Worm (Caenorhabditis elegans) whole organism, L1 larva: ENCODE results near the gene F47F2.1.

Source experiments
- fkh-10 ChIP-seq: sonication (generic microtip); optimal IDR thresholded peaks from 2 replicates; lab custom pipeline; 2017; ENCODE audit warnings: missing biosample characterization, missing genetic modification reagents, missing genetic modification characterization
- lin-39 ChIP-seq: fragments of 150-350 bp; optimal IDR thresholded peaks from 2 replicates; lab custom pipeline; 2014; ENCODE audit warnings: missing biosample characterization, missing genetic modification reagents, missing genetic modification characterization
- nhr-20 ChIP-seq: sonication (generic microtip); optimal IDR thresholded peaks from 2 replicates; lab custom pipeline; 2016; ENCODE audit warnings: mild to moderate bottlenecking, missing genetic modification characterization, missing compliant biosample characterization
- nhr-237 ChIP-seq: fragments of 150-350 bp; optimal IDR thresholded peaks from 2 replicates; lab custom pipeline; 2014; ENCODE audit warnings: missing biosample characterization, missing genetic modification characterization
- nhr-76 ChIP-seq: sonication (generic microtip); optimal IDR thresholded peaks from 2 replicates; lab custom pipeline; 2017; ENCODE audit warnings: missing biosample characterization, missing genetic modification characterization
- sptf-1 ChIP-seq: fragments of 150-350 bp; optimal IDR thresholded peaks from 2 replicates; lab custom pipeline; 2014; ENCODE audit warnings: missing biosample characterization, missing genetic modification characterization
- sup-37 ChIP-seq: fragments of 200-800 bp; sonication (Bioruptor generic); optimal IDR thresholded peaks from 2 replicates; lab custom pipeline; 2018; ENCODE audit warnings: mild to moderate bottlenecking, missing genetic modification characterization, missing compliant biosample characterization
- tlp-1 ChIP-seq: fragments of 150-350 bp; optimal IDR thresholded peaks from 2 replicates; lab custom pipeline; 2014; ENCODE audit warnings: missing biosample characterization, missing genetic modification characterization

DNA sequence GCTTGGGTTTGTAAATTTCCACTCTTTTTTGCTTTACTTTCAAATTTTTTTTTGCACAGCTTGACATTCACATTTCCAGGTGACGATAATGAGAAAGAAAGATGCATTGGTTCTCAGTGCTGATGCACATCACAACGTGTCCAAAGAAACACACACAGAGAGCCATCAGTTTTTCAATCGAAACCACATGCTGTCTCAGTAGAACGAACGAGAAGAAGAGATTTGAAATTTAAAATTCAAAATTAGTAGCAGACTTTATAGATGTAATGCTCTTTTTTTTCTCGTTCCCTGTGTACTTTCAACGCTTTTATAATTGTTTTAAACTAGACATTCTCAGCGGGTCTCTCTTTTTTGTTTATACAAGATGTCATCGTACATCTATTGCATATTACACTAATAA, 59.1 kb downstream of the F47F2.1 start:
- no peak for TF ChIP-seq tlp-1
- no peak for TF ChIP-seq nhr-237 (tag; lab: Kevin White, UChicago)
- TF ChIP-seq fkh-10 (GFP tag; lab: Kevin White, UChicago) = no peak
- TF ChIP-seq sptf-1 (tag; lab: Kevin White, UChicago) = no peak
- no peak for TF ChIP-seq sup-37
- no peak for TF ChIP-seq lin-39 (tag; lab: Kevin White, UChicago)
- TF ChIP-seq nhr-20 = no peak
- no peak for TF ChIP-seq nhr-76 (tag; lab: Kevin White, UChicago)
